Fruit fly (Drosophila melanogaster) whole organism, embryonic: ENCODE measurements around the gene Uev1A.
A peak's percentile ranks its signal among the peaks of the same experiment; 100 is the strongest.

Experiments used
- ATbp ChIP-seq: fragments of 200-800 bp; sonication (Bioruptor generic); optimal IDR thresholded peaks from 2 replicates; lab custom pipeline; 2017; ENCODE audit warnings: missing biosample characterization, mild to moderate bottlenecking, missing genetic modification characterization, missing genetic modification reagents
- Antp ChIP-seq: fragments of 200-800 bp; sonication (Bioruptor generic); optimal IDR thresholded peaks from 3 replicates; lab custom pipeline; 2016; ENCODE audit warnings: missing biosample characterization, missing genetic modification characterization
- Bdp1 ChIP-seq: fragments of 200-800 bp; sonication (Bioruptor generic); optimal IDR thresholded peaks from 3 replicates; lab custom pipeline; 2016; ENCODE audit warnings: missing biosample characterization, missing genetic modification characterization
- CG11247 ChIP-seq: fragments of 200-800 bp; sonication (Bioruptor generic); IDR thresholded peaks from 2 replicates; pipeline ENCODE4 v1.3.6; 2022; ENCODE audit warnings: missing biosample characterization, missing genetic modification characterization
- CG11398 ChIP-seq: fragments of 200-800 bp; sonication (Bioruptor generic); optimal IDR thresholded peaks from 2 replicates; lab custom pipeline; 2016; ENCODE audit warnings: missing biosample characterization, missing genetic modification characterization
- CG11695 ChIP-seq: fragments of 200-800 bp; sonication (Bioruptor generic); IDR thresholded peaks from 3 replicates; pipeline ENCODE4 v1.3.6; 2022; ENCODE audit warnings: missing biosample characterization, missing genetic modification characterization
- CG1529 ChIP-seq: fragments of 200-800 bp; sonication (Bioruptor generic); optimal IDR thresholded peaks from 3 replicates; lab custom pipeline; 2018; ENCODE audit warnings: missing biosample characterization, missing genetic modification characterization
- CG17802 ChIP-seq: fragments of 200-800 bp; sonication (Bioruptor generic); optimal IDR thresholded peaks from 2 replicates; lab custom pipeline; 2018; ENCODE audit warnings: missing biosample characterization, mild to moderate bottlenecking, missing genetic modification characterization, moderate library complexity
- CG2116 ChIP-seq: fragments of 200-800 bp; sonication (Bioruptor generic); optimal IDR thresholded peaks from 3 replicates; lab custom pipeline; 2018; ENCODE audit warnings: missing biosample characterization, mild to moderate bottlenecking, missing genetic modification characterization
- CG2129 ChIP-seq: fragments of 200-800 bp; sonication (Bioruptor generic); IDR thresholded peaks from 2 replicates; pipeline ENCODE4 v1.3.6; 2022; ENCODE audit warnings: missing biosample characterization, missing genetic modification characterization; ENCODE audit not compliant: partially characterized antibody
- CG2712 ChIP-seq: fragments of 200-800 bp; optimal IDR thresholded peaks from 3 replicates; lab custom pipeline; 2019; ENCODE audit warnings: missing biosample characterization, mild to moderate bottlenecking, missing genetic modification characterization, moderate library complexity
- CG30403 ChIP-seq: fragments of 200-800 bp; sonication (Bioruptor generic); optimal IDR thresholded peaks from 3 replicates; lab custom pipeline; 2016; ENCODE audit warnings: missing biosample characterization, missing genetic modification characterization
- CG4707 ChIP-seq: fragments of 200-800 bp; sonication (Bioruptor generic); optimal IDR thresholded peaks from 2 replicates; lab custom pipeline; 2018; ENCODE audit warnings: missing biosample characterization, mild to moderate bottlenecking, missing genetic modification characterization, moderate library complexity
- CG4854 ChIP-seq: fragments of 200-800 bp; sonication (Bioruptor generic); optimal IDR thresholded peaks from 2 replicates; lab custom pipeline; 2016; ENCODE audit warnings: missing biosample characterization, missing genetic modification characterization, inconsistent platforms
- CG5245 ChIP-seq: fragments of 200-800 bp; sonication (Bioruptor generic); optimal IDR thresholded peaks from 3 replicates; lab custom pipeline; 2016; ENCODE audit warnings: missing biosample characterization, missing genetic modification characterization
- CG7372 ChIP-seq: fragments of 200-800 bp; sonication (Bioruptor generic); IDR thresholded peaks from 2 replicates; pipeline ENCODE4 v1.3.6; 2022; ENCODE audit warnings: missing biosample characterization, missing genetic modification characterization
- CG8359 ChIP-seq: fragments of 200-800 bp; sonication (Bioruptor generic); optimal IDR thresholded peaks from 2 replicates; lab custom pipeline; 2017; ENCODE audit warnings: missing biosample characterization, mild to moderate bottlenecking, missing genetic modification characterization, borderline replicate concordance
- CG8765 ChIP-seq: fragments of 200-800 bp; sonication (Bioruptor generic); IDR thresholded peaks from 2 replicates; pipeline ENCODE4 v1.3.6; 2022; ENCODE audit warnings: missing biosample characterization, missing genetic modification characterization
- CG9797 ChIP-seq: fragments of 200-800 bp; sonication (Bioruptor generic); optimal IDR thresholded peaks from 3 replicates; lab custom pipeline; 2018; ENCODE audit warnings: missing biosample characterization, mild to moderate bottlenecking, missing genetic modification characterization
- D19A ChIP-seq: fragments of 200-800 bp; optimal IDR thresholded peaks from 3 replicates; lab custom pipeline; 2019; ENCODE audit warnings: missing biosample characterization, mild to moderate bottlenecking, missing genetic modification characterization, moderate library complexity
- Dad ChIP-seq: fragments of 200-800 bp; sonication (Bioruptor generic); optimal IDR thresholded peaks from 3 replicates; lab custom pipeline; 2016; ENCODE audit warnings: missing biosample characterization, missing genetic modification characterization
- Dek ChIP-seq: fragments of 200-800 bp; sonication (Bioruptor generic); optimal IDR thresholded peaks from 3 replicates; lab custom pipeline; 2019; ENCODE audit warnings: missing biosample characterization, mild to moderate bottlenecking, missing genetic modification characterization, moderate library complexity
- E2f1 ChIP-seq: fragments of 200-800 bp; sonication (Bioruptor generic); IDR thresholded peaks from 2 replicates; pipeline ENCODE4 v1.3.6; 2022; ENCODE audit warnings: missing biosample characterization, missing genetic modification characterization
- HLH4C ChIP-seq: fragments of 200-800 bp; sonication (Bioruptor generic); IDR thresholded peaks from 3 replicates; pipeline ENCODE4 v1.3.6; 2022; ENCODE audit warnings: missing biosample characterization, missing genetic modification characterization; ENCODE audit not compliant: partially characterized antibody
- Hmr ChIP-seq: fragments of 200-800 bp; sonication (Bioruptor generic); optimal IDR thresholded peaks from 3 replicates; lab custom pipeline; 2017; ENCODE audit warnings: mild to moderate bottlenecking, missing biosample characterization, missing genetic modification reagents, missing genetic modification characterization
- Hr3 ChIP-seq: fragments of 200-800 bp; sonication (Bioruptor generic); optimal IDR thresholded peaks from 3 replicates; lab custom pipeline; 2016; ENCODE audit warnings: missing biosample characterization, missing genetic modification characterization
- Hr78 ChIP-seq, 2 experiments: fragments of 200-800 bp in 1 of 2; fragments of >200 bp in 1 of 2; sonication (Bioruptor generic) in 1 of 2; optimal IDR thresholded peaks; 2 replicates each; lab custom pipeline; 2017 to 2019; ENCODE audit warnings: missing biosample characterization in 2 of 2, missing genetic modification characterization in 2 of 2, mild to moderate bottlenecking in 1 of 2, moderate library complexity in 1 of 2
- Kr ChIP-seq: fragments of 200-800 bp; sonication (Bioruptor generic); optimal IDR thresholded peaks from 2 replicates; lab custom pipeline; 2017; ENCODE audit warnings: missing biosample characterization, mild to moderate bottlenecking, missing genetic modification characterization
- Myb ChIP-seq: fragments of 200-800 bp; sonication (Bioruptor generic); optimal IDR thresholded peaks from 2 replicates; lab custom pipeline; 2016; ENCODE audit warnings: missing biosample characterization, missing genetic modification characterization
- Nf-YC ChIP-seq: fragments of 200-800 bp; optimal IDR thresholded peaks from 3 replicates; lab custom pipeline; 2019; ENCODE audit warnings: missing biosample characterization, mild to moderate bottlenecking, missing genetic modification characterization, moderate library complexity
- Oli ChIP-seq: fragments of 200-800 bp; sonication (Bioruptor generic); optimal IDR thresholded peaks from 2 replicates; lab custom pipeline; 2018; ENCODE audit warnings: missing biosample characterization, mild to moderate bottlenecking, missing genetic modification characterization, moderate library complexity
- Rx ChIP-seq: fragments of 200-800 bp; sonication (Bioruptor generic); IDR thresholded peaks from 2 replicates; pipeline ENCODE4 v1.3.6; 2022; ENCODE audit warnings: missing biosample characterization, missing genetic modification characterization
- Six4 ChIP-seq: fragments of 200-800 bp; sonication (Bioruptor generic); optimal IDR thresholded peaks from 2 replicates; lab custom pipeline; 2016; ENCODE audit warnings: missing biosample characterization, missing genetic modification characterization
- amos ChIP-seq: fragments of 200-800 bp; sonication (Bioruptor generic); IDR thresholded peaks from 2 replicates; pipeline ENCODE4 v1.3.6; 2022; ENCODE audit warnings: missing biosample characterization, missing genetic modification characterization; ENCODE audit not compliant: partially characterized antibody
- ara ChIP-seq: fragments of 200-800 bp; sonication (Bioruptor generic); IDR thresholded peaks from 2 replicates; pipeline ENCODE4 v1.3.6; 2022; ENCODE audit warnings: missing biosample characterization, missing genetic modification characterization
- az2 ChIP-seq: fragments of 200-800 bp; sonication (Bioruptor generic); optimal IDR thresholded peaks from 3 replicates; lab custom pipeline; 2016; ENCODE audit warnings: missing biosample characterization, missing genetic modification characterization
- ewg ChIP-seq: fragments of 200-800 bp; sonication (Bioruptor generic); optimal IDR thresholded peaks from 3 replicates; lab custom pipeline; 2017; ENCODE audit warnings: mild to moderate bottlenecking, missing biosample characterization, missing genetic modification reagents, missing genetic modification characterization
- gro ChIP-seq: fragments of 200-800 bp; sonication (Bioruptor generic); optimal IDR thresholded peaks from 2 replicates; lab custom pipeline; 2016; ENCODE audit warnings: missing biosample characterization, missing genetic modification characterization
- jing ChIP-seq: fragments of 200-800 bp; sonication (Bioruptor generic); optimal IDR thresholded peaks from 2 replicates; lab custom pipeline; 2018; ENCODE audit warnings: missing biosample characterization, mild to moderate bottlenecking, missing genetic modification characterization
- knrl ChIP-seq: fragments of 200-800 bp; sonication (Bioruptor generic); IDR thresholded peaks from 3 replicates; pipeline ENCODE4 v1.3.6; 2022; ENCODE audit warnings: missing biosample characterization, missing genetic modification characterization; ENCODE audit not compliant: partially characterized antibody
- mld ChIP-seq: fragments of 200-800 bp; sonication (Bioruptor generic); IDR thresholded peaks from 3 replicates; pipeline ENCODE4 v1.3.6; 2022; ENCODE audit warnings: missing biosample characterization, missing genetic modification characterization; ENCODE audit not compliant: partially characterized antibody
- pfk ChIP-seq: fragments of 200-800 bp; sonication (Bioruptor generic); optimal IDR thresholded peaks from 2 replicates; lab custom pipeline; 2018; ENCODE audit warnings: missing biosample characterization, mild to moderate bottlenecking, missing genetic modification characterization, moderate library complexity
- rib ChIP-seq: fragments of 200-800 bp; sonication (Bioruptor generic); IDR thresholded peaks from 2 replicates; pipeline ENCODE4 v1.3.6; 2022; ENCODE audit warnings: missing biosample characterization, missing genetic modification characterization
- sd ChIP-seq: fragments of 200-800 bp; sonication (Bioruptor generic); optimal IDR thresholded peaks from 3 replicates; lab custom pipeline; 2018; ENCODE audit warnings: missing biosample characterization, mild to moderate bottlenecking, missing genetic modification characterization, moderate library complexity
- tna ChIP-seq: fragments of 200-800 bp; sonication (Bioruptor generic); IDR thresholded peaks from 2 replicates; pipeline ENCODE4 v1.3.6; 2022; ENCODE audit warnings: missing biosample characterization, missing genetic modification characterization; ENCODE audit not compliant: partially characterized antibody
- unc-4 ChIP-seq: fragments of 200-800 bp; sonication (Bioruptor generic); IDR thresholded peaks from 2 replicates; pipeline ENCODE4 v1.3.6; 2022; ENCODE audit warnings: missing biosample characterization, missing genetic modification characterization; ENCODE audit not compliant: partially characterized antibody
- vnd ChIP-seq: fragments of 200-800 bp; sonication (Bioruptor generic); IDR thresholded peaks from 3 replicates; pipeline ENCODE4 v1.3.6; 2022; ENCODE audit warnings: missing biosample characterization, missing genetic modification characterization; ENCODE audit not compliant: partially characterized antibody
- zf30C ChIP-seq: fragments of 200-800 bp; sonication (Bioruptor generic); optimal IDR thresholded peaks from 3 replicates; lab custom pipeline; 2018; ENCODE audit warnings: missing biosample characterization, mild to moderate bottlenecking, missing genetic modification characterization

Gene Uev1A

dm6 chr3L:5356050-5356967 is 9.7 kb downstream of the Uev1A start (continued):
- TF ChIP-seq CG2712 (tag; lab: Kevin White, UChicago), result no peak
- TF ChIP-seq Oli (tag; lab: Kevin White, UChicago), result no peak
- no peak for TF ChIP-seq Dek
- TF ChIP-seq CG9797 (GFP tag; lab: Kevin White, UChicago), result no peak
- no peak; the same call in none of the 2 replicates for TF ChIP-seq unc-4 (GFP tag; lab: Robert Waterston, UW)
- TF ChIP-seq CG30403 (GFP tag; lab: Kevin White, UChicago), result no peak
- TF ChIP-seq CG4707, result no peak
- no peak for TF ChIP-seq Rx (GFP tag; lab: Robert Waterston, UW)
- no peak for TF ChIP-seq CG17802 (tag; lab: Kevin White, UChicago)
- TF ChIP-seq E2f1 (GFP tag; lab: Robert Waterston, UW), result no peak
- no peak for TF ChIP-seq Hr3
- TF ChIP-seq rib (GFP tag; lab: Robert Waterston, UW), result no peak
- TF ChIP-seq CG7372 (GFP tag; lab: Robert Waterston, UW), result no peak
- peak; percentile 70 for TF ChIP-seq HLH4C (GFP tag; lab: Robert Waterston, UW)
- TF ChIP-seq Hmr (GFP tag; lab: Kevin White, UChicago), result no peak
- TF ChIP-seq CG1529, result no peak
- no peak for TF ChIP-seq D19A (tag; lab: Kevin White, UChicago)
- TF ChIP-seq zf30C, result no peak
- peak; percentile 17 for TF ChIP-seq sd (tag; lab: Kevin White, UChicago)
- no peak for TF ChIP-seq Antp
- TF ChIP-seq CG5245 (GFP tag; lab: Kevin White, UChicago), result no peak
- TF ChIP-seq CG11247 (GFP tag; lab: Robert Waterston, UW), result no peak
- no peak for TF ChIP-seq Dad (GFP tag; lab: Kevin White, UChicago)
- TF ChIP-seq Six4 (GFP tag; lab: Kevin White, UChicago), result no peak
- TF ChIP-seq CG11398, result no peak
- TF ChIP-seq CG2129 (GFP tag; lab: Robert Waterston, UW), result no peak; the same call in 1 of the 2 replicates
- TF ChIP-seq ewg, result no peak
- TF ChIP-seq knrl (GFP tag; lab: Robert Waterston, UW), result peak; percentile 65
- no peak for TF ChIP-seq CG8359 (GFP tag; lab: Kevin White, UChicago)
- TF ChIP-seq mld (GFP tag; lab: Robert Waterston, UW), result peak; percentile 83
- no peak for TF ChIP-seq Hr78 (GFP tag; optimal IDR thresholded peaks at IDR 0.05; lab: Kevin White, UChicago)
- TF ChIP-seq ATbp (GFP tag; lab: Kevin White, UChicago), result no peak
- no peak for TF ChIP-seq Nf-YC (tag; lab: Kevin White, UChicago)
- TF ChIP-seq gro, result no peak
- TF ChIP-seq vnd (GFP tag; lab: Robert Waterston, UW), result peak; percentile 62; the same call in 2 of the 3 replicates
- TF ChIP-seq jing (GFP tag; lab: Kevin White, UChicago), result no peak
- no peak for TF ChIP-seq CG2116 (GFP tag; lab: Kevin White, UChicago)
- peak; percentile 99 for TF ChIP-seq Bdp1
- TF ChIP-seq CG8765, result no peak
- no peak for TF ChIP-seq CG4854
- no peak for TF ChIP-seq ara (GFP tag; lab: Robert Waterston, UW)
- TF ChIP-seq az2, result no peak
- peak; percentile 72 for TF ChIP-seq amos (GFP tag; lab: Robert Waterston, UW)
- no peak for TF ChIP-seq pfk
- peak; percentile 86 for TF ChIP-seq tna
- TF ChIP-seq Kr (GFP tag; lab: Kevin White, UChicago), result no peak
- TF ChIP-seq Myb (GFP tag; lab: Kevin White, UChicago), result no peak
- TF ChIP-seq CG11695, result no peak
